Fruit fly (Drosophila melanogaster) whole organism, prepupa: ENCODE results near the gene CG11694.

Experiments used
- CG10631 ChIP-seq: fragments of 200-800 bp; sonication (Bioruptor generic); optimal IDR thresholded peaks from 2 replicates; lab custom pipeline; 2016; ENCODE audit warnings: missing biosample characterization, missing genetic modification characterization
- CG16779 ChIP-seq: fragments of 200-800 bp; sonication (Bioruptor generic); optimal IDR thresholded peaks from 3 replicates; lab custom pipeline; 2017; ENCODE audit warnings: missing biosample characterization, mild to moderate bottlenecking, missing genetic modification characterization
- CG3032 ChIP-seq: fragments of 200-800 bp; optimal IDR thresholded peaks from 2 replicates; lab custom pipeline; 2019; ENCODE audit warnings: missing biosample characterization, mild to moderate bottlenecking, missing genetic modification characterization, moderate library complexity
- CG6276 ChIP-seq: fragments of 200-800 bp; sonication (Bioruptor generic); optimal IDR thresholded peaks from 2 replicates; lab custom pipeline; 2017; ENCODE audit warnings: missing biosample characterization, mild to moderate bottlenecking, missing genetic modification characterization
- CG7368 ChIP-seq: fragments of 200-800 bp; sonication (Bioruptor generic); optimal IDR thresholded peaks from 3 replicates; lab custom pipeline; 2016; ENCODE audit warnings: missing biosample characterization, missing genetic modification characterization
- Gug ChIP-seq: fragments of 200-800 bp; sonication (Bioruptor generic); IDR thresholded peaks from 2 replicates; pipeline ENCODE4 v1.3.6; 2022; ENCODE audit warnings: missing biosample characterization, missing genetic modification characterization
- Sox102F ChIP-seq: fragments of 200-800 bp; sonication (Bioruptor generic); optimal IDR thresholded peaks from 2 replicates; lab custom pipeline; 2016; ENCODE audit warnings: missing biosample characterization, mild to moderate bottlenecking, missing genetic modification characterization
- dac ChIP-seq: fragments of 200-800 bp; sonication (Bioruptor generic); optimal IDR thresholded peaks from 2 replicates; lab custom pipeline; 2017; ENCODE audit warnings: missing biosample characterization, mild to moderate bottlenecking, missing genetic modification characterization
- eg ChIP-seq: fragments of 200-800 bp; sonication (Bioruptor generic); IDR thresholded peaks from 3 replicates; pipeline ENCODE4 v1.3.6; 2022; ENCODE audit warnings: missing biosample characterization, missing genetic modification characterization
- fd59A ChIP-seq: fragments of 200-800 bp; sonication (Bioruptor generic); optimal IDR thresholded peaks from 2 replicates; lab custom pipeline; 2017; ENCODE audit warnings: missing biosample characterization, mild to moderate bottlenecking, missing genetic modification characterization, missing genetic modification reagents
- fd85E ChIP-seq: fragments of 200-800 bp; sonication (Bioruptor generic); optimal IDR thresholded peaks from 3 replicates; lab custom pipeline; 2016; ENCODE audit warnings: missing biosample characterization, missing genetic modification characterization
- lz ChIP-seq: fragments of 200-800 bp; sonication (Bioruptor generic); optimal IDR thresholded peaks from 3 replicates; lab custom pipeline; 2016; ENCODE audit warnings: missing biosample characterization, missing genetic modification characterization

dm6 chr3R:8277494-8278293 is 34.2 kb downstream of the CG11694 start, which contains the start of gene ato:
- TF ChIP-seq dac (GFP tag; lab: Kevin White, UChicago), result no peak
- no peak for TF ChIP-seq Gug (GFP tag; lab: Robert Waterston, UW)
- TF ChIP-seq CG10631, result no peak
- TF ChIP-seq CG16779 (tag; lab: Kevin White, UChicago), result no peak
- no peak for TF ChIP-seq lz (GFP tag; lab: Kevin White, UChicago)
- TF ChIP-seq Sox102F (GFP tag; lab: Kevin White, UChicago), result no peak
- no peak for TF ChIP-seq CG3032 (tag; lab: Kevin White, UChicago)
- no peak for TF ChIP-seq CG6276
- no peak for TF ChIP-seq CG7368
- TF ChIP-seq fd85E (GFP tag; lab: Kevin White, UChicago), result no peak
- no peak for TF ChIP-seq eg (GFP tag; lab: Robert Waterston, UW)
- TF ChIP-seq fd59A, result no peak
